Fruit fly (Drosophila melanogaster): Measurements from ENCODE around the gene CG42264.

- TF ChIP-seq usp (GFP tag; optimal IDR thresholded peaks at IDR 0.05): no peak
- TF ChIP-seq psq (optimal IDR thresholded peaks at IDR 0.05): no peak
These were observed 7.7 kb downstream of the CG42264 start for dm6 chrX:5768602-5769251.
